Worm (Caenorhabditis elegans): ENCODE measurements around the gene col-122.
"Not testable (repeated sequence)": the region's sequence is repeated elsewhere in the genome, so short reads cannot be mapped to it uniquely, and the experiment has no call there.

The col-122 gene

DNA sequence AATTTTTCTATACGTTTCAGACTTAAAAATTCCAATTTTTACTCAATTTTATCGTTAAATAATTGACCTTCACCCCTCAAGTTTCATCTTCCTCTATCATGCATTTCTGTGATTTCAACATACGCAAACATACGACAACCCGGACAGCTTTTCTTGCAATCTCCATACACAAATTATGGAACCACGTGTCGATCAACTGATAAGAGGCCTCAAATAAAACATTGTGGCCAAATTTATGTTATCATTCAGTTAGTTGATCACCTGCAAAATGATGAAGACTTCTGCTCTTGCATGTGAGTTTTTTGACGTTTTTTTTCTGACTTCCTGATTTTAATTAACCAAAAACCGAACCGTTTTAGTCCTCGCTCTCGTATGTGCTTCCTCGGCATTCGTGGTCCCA, 30.3 kb downstream of the col-122 start, which contains the start of gene spp-18 (continued):
- TF ChIP-seq ceh-28 (tag; optimal IDR thresholded peaks at IDR 0.05): no peak
- no peak for TF ChIP-seq mes-2 (tag; optimal IDR thresholded peaks at IDR 0.05; ENCODE audit: poor library complexity, severe bottlenecking)
- no peak for TF ChIP-seq snpc-1.2 (GFP tag; IDR thresholded peaks at IDR 0.05)
- no peak for TF ChIP-seq madf-9 (GFP tag; conservative IDR thresholded peaks at IDR 0.05)
- TF ChIP-seq nhr-41 (GFP tag; IDR thresholded peaks at IDR 0.05): no peak
- TF ChIP-seq nhr-48 (tag; optimal IDR thresholded peaks at IDR 0.05): no peak
- peak; percentile 91 for TF ChIP-seq pqm-1 (tag; optimal IDR thresholded peaks at IDR 0.05)
- TF ChIP-seq daf-16 (GFP tag; optimal IDR thresholded peaks at IDR 0.05): no peak
- peak; percentile 62 for TF ChIP-seq daf-16 (tag; optimal IDR thresholded peaks at IDR 0.05)
- no peak for TF ChIP-seq lin-38 (GFP tag; IDR thresholded peaks at IDR 0.05)
- TF ChIP-seq hlh-11 (tag; optimal IDR thresholded peaks at IDR 0.05): no peak
- no peak for TF ChIP-seq snpc-4 (tag; optimal IDR thresholded peaks at IDR 0.05)
- peak; percentile 79 for TF ChIP-seq mxl-3 (GFP tag; optimal IDR thresholded peaks at IDR 0.05)
- no peak for TF ChIP-seq cey-2 (tag; optimal IDR thresholded peaks at IDR 0.05; ENCODE audit: borderline replicate concordance, insufficient read depth)
- TF ChIP-seq mep-1 (tag; optimal IDR thresholded peaks at IDR 0.05): no peak
- no peak for TF ChIP-seq T20F7.1 (GFP tag; optimal IDR thresholded peaks at IDR 0.05)
- TF ChIP-seq ceh-62 (tag; optimal IDR thresholded peaks at IDR 0.05): no peak
- TF ChIP-seq F37D6.2 (tag; optimal IDR thresholded peaks at IDR 0.05): no peak
- no peak for TF ChIP-seq F26F4.8 (GFP tag; conservative IDR thresholded peaks at IDR 0.05)
- peak; percentile 63 for TF ChIP-seq nhr-77 (tag; optimal IDR thresholded peaks at IDR 0.05)
- no peak for TF ChIP-seq tra-1 (GFP tag; IDR thresholded peaks at IDR 0.05)
- TF ChIP-seq unc-62 (GFP tag; optimal IDR thresholded peaks at IDR 0.05 in 1 of 2): no peak
- no peak for TF ChIP-seq unc-62 (tag; optimal IDR thresholded peaks at IDR 0.05)
- TF ChIP-seq mdl-1 (tag; optimal IDR thresholded peaks at IDR 0.05): peak in 1 of 2 experiments; percentile 50
- TF ChIP-seq gei-8 (GFP tag; optimal IDR thresholded peaks at IDR 0.05): no peak
- peak; percentile 80 for TF ChIP-seq nhr-28 (tag; optimal IDR thresholded peaks at IDR 0.05)
- no peak for TF ChIP-seq hlh-30 (tag; optimal IDR thresholded peaks at IDR 0.05; ENCODE audit: insufficient read depth)
- no peak for TF ChIP-seq daf-8 (GFP tag; IDR thresholded peaks at IDR 0.05)
- TF ChIP-seq ztf-7 (tag; optimal IDR thresholded peaks at IDR 0.05): no peak
- no peak for TF ChIP-seq nhr-111 (GFP tag; optimal IDR thresholded peaks at IDR 0.05)
- TF ChIP-seq sdz-12 (GFP tag; optimal IDR thresholded peaks at IDR 0.05): no peak
- no peak for TF ChIP-seq F10B5.3 (tag; optimal IDR thresholded peaks at IDR 0.05)

DNA sequence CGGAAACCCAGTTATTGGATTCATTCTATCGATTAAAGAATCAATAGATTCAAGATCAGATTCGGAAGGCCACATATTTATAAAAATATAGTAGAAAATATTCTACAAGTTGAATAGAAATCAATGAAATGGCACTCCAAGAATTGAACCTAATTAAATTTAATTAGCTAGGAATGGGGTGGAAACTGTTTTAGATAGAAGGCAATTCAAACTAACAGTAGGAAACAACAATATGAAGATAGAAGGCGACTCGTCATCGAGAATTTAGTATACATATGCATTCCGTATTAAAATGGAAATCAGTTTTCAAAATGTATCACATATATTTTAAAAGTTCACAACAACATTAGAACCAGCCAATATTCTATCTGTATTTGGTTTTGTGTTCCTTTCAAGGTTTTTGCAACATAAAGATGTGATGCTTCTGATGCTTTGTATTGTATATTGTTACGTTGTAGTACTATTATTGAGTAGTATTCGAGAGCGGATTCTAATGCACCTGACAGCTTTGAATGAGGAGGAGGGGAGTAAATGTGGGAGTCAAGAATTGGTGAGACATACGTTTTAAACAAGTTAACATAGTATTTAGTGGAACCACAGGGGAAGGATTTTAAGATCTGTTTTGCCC, 32.7 kb downstream of the col-122 start, which contains the start of the genes F27C8.3 and F27C8.2:
F27C8.3 (minus strand) TSS at position 101 of the 628 bp plus-strand sequence.
F27C8.2 (plus strand) TSS at position 578 of the 628 bp plus-strand sequence.
- TF ChIP-seq unc-62 (GFP tag; optimal IDR thresholded peaks at IDR 0.05 in 1 of 2): peak in 1 of 2 experiments; percentile 4
- not testable (repeated sequence) for TF ChIP-seq unc-62 (tag; optimal IDR thresholded peaks at IDR 0.05)

DNA sequence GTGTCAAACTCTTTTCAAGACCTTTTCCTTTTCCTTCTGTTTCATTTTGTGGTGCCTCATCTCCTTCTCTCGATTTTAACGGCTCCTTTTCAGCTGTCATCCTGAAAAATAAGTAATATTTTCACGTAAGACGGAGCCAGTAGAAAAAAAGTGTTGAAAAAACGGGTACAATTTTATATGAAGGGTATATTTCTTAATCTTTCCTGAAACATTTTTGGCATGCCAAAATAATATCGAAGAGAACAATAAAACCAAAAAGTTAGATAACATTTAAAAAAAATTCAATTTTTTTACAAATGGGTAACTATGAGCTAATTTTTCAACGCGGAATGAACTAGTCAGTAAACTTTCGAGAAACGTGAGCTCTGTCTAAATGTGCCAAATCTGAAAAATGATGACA, 38.4 kb downstream of the col-122 start, which contains the start of gene aat-1:
aat-1 (minus strand) TSS at position 101 of the 400 bp plus-strand sequence.
- no peak for TF ChIP-seq nhr-102 (tag; optimal IDR thresholded peaks at IDR 0.05)
- no peak for TF ChIP-seq zip-11 (GFP tag; IDR thresholded peaks at IDR 0.05)
- no peak for TF ChIP-seq nhr-77 (tag; optimal IDR thresholded peaks at IDR 0.05)
- TF ChIP-seq F10B5.3 (tag; optimal IDR thresholded peaks at IDR 0.05): no peak
- no peak for TF ChIP-seq dpl-1 (GFP tag; optimal IDR thresholded peaks at IDR 0.05)
- TF ChIP-seq daf-12 (tag; optimal IDR thresholded peaks at IDR 0.05): no peak
- TF ChIP-seq zfp-3 (GFP tag; conservative IDR thresholded peaks at IDR 0.05): no peak
- no peak for TF ChIP-seq php-3 (GFP tag; IDR thresholded peaks at IDR 0.05)
- no peak for TF ChIP-seq gei-8 (GFP tag; optimal IDR thresholded peaks at IDR 0.05)
- no peak for TF ChIP-seq ctbp-1 (GFP tag; IDR thresholded peaks at IDR 0.05)
- no peak for TF ChIP-seq ceh-28 (tag; optimal IDR thresholded peaks at IDR 0.05)
- TF ChIP-seq spr-1 (tag; optimal IDR thresholded peaks at IDR 0.05): no peak
- TF ChIP-seq dmd-6 (GFP tag; IDR thresholded peaks at IDR 0.05): no peak
- no peak for TF ChIP-seq nhr-41 (GFP tag; IDR thresholded peaks at IDR 0.05)
- no peak for TF ChIP-seq unc-130 (GFP tag; optimal IDR thresholded peaks at IDR 0.05)
- no peak for TF ChIP-seq F49E8.2 (tag; optimal IDR thresholded peaks at IDR 0.05; ENCODE audit: borderline replicate concordance)

All from whole organism, L4 larva.